Fruit fly (Drosophila melanogaster) whole organism, embryonic: ENCODE measurements around the gene CG42591.

ENCODE experiments used
- B-H1 ChIP-seq: fragments of 200-800 bp; sonication (Bioruptor generic); IDR thresholded peaks from 3 replicates; pipeline ENCODE4 v1.3.6; 2022; ENCODE audit warnings: missing biosample characterization, missing genetic modification characterization
- BtbVII ChIP-seq: fragments of 200-800 bp; sonication (Bioruptor generic); optimal IDR thresholded peaks from 3 replicates; lab custom pipeline; 2017; ENCODE audit warnings: missing biosample characterization, mild to moderate bottlenecking, missing genetic modification characterization
- CG10267 ChIP-seq: fragments of 200-800 bp; sonication (Bioruptor generic); optimal IDR thresholded peaks from 2 replicates; lab custom pipeline; 2018; ENCODE audit warnings: missing biosample characterization, mild to moderate bottlenecking, missing genetic modification characterization, moderate library complexity
- CG10321 ChIP-seq: fragments of 200-800 bp; sonication (Bioruptor generic); IDR thresholded peaks from 2 replicates; pipeline ENCODE4 v1.3.6; 2022; ENCODE audit warnings: missing biosample characterization, missing genetic modification characterization
- CG10543 ChIP-seq: fragments of 200-800 bp; sonication (Bioruptor generic); optimal IDR thresholded peaks from 3 replicates; lab custom pipeline; 2017; ENCODE audit warnings: missing biosample characterization, mild to moderate bottlenecking, missing genetic modification characterization, moderate library complexity
- CG10979 ChIP-seq: fragments of 200-800 bp; sonication (Bioruptor generic); optimal IDR thresholded peaks from 2 replicates; lab custom pipeline; 2018; ENCODE audit warnings: missing biosample characterization, mild to moderate bottlenecking, missing genetic modification characterization, moderate library complexity
- CG11723 ChIP-seq: fragments of 200-800 bp; sonication (Bioruptor generic); optimal IDR thresholded peaks from 2 replicates; lab custom pipeline; 2017; ENCODE audit warnings: missing biosample characterization, mild to moderate bottlenecking, missing genetic modification characterization
- CG14441 ChIP-seq: fragments of 200-800 bp; sonication (Bioruptor generic); IDR thresholded peaks from 2 replicates; pipeline ENCODE4 v1.3.6; 2022; ENCODE audit warnings: missing biosample characterization, missing genetic modification characterization
- CG8478 ChIP-seq: fragments of >200 bp; optimal IDR thresholded peaks from 2 replicates; lab custom pipeline; 2018
- CG8765 ChIP-seq: fragments of 200-800 bp; sonication (Bioruptor generic); IDR thresholded peaks from 2 replicates; pipeline ENCODE4 v1.3.6; 2022; ENCODE audit warnings: missing biosample characterization, missing genetic modification characterization
- CG8924 ChIP-seq: fragments of 200-800 bp; optimal IDR thresholded peaks from 3 replicates; lab custom pipeline; 2019; ENCODE audit warnings: missing biosample characterization, mild to moderate bottlenecking, missing genetic modification characterization, moderate library complexity
- CG9727 ChIP-seq: fragments of 200-800 bp; sonication (Bioruptor generic); optimal IDR thresholded peaks from 3 replicates; lab custom pipeline; 2017; ENCODE audit warnings: missing biosample characterization, mild to moderate bottlenecking, missing genetic modification characterization
- CG9817 ChIP-seq: fragments of 200-800 bp; sonication (Bioruptor generic); optimal IDR thresholded peaks from 2 replicates; lab custom pipeline; 2018; ENCODE audit warnings: missing biosample characterization, mild to moderate bottlenecking, missing genetic modification characterization, moderate library complexity
- CHES-1-like ChIP-seq: fragments of 200-800 bp; sonication (Bioruptor generic); optimal IDR thresholded peaks from 2 replicates; lab custom pipeline; 2016; ENCODE audit warnings: missing biosample characterization, missing genetic modification characterization
- Dbx ChIP-seq: fragments of 200-800 bp; sonication (Bioruptor generic); IDR thresholded peaks from 3 replicates; pipeline ENCODE4 v1.3.6; 2022; ENCODE audit warnings: missing biosample characterization, missing genetic modification characterization
- Dfd ChIP-seq, 2 experiments: fragments of >200 bp; optimal IDR thresholded peaks; 2 replicates each; lab custom pipeline; 2017; ENCODE audit warnings: missing biosample characterization in 2 of 2, missing genetic modification characterization in 2 of 2
- Dp ChIP-seq: fragments of 200-800 bp; sonication (Bioruptor generic); optimal IDR thresholded peaks from 2 replicates; lab custom pipeline; 2018; ENCODE audit warnings: missing biosample characterization, mild to moderate bottlenecking, missing genetic modification characterization, moderate library complexity
- H15 ChIP-seq: fragments of 200-800 bp; sonication (Bioruptor generic); IDR thresholded peaks from 3 replicates; pipeline ENCODE4 v1.3.6; 2022; ENCODE audit warnings: missing biosample characterization, missing genetic modification characterization
- HHEX ChIP-seq: fragments of 200-800 bp; sonication (Bioruptor generic); optimal IDR thresholded peaks from 3 replicates; lab custom pipeline; 2017; ENCODE audit warnings: missing biosample characterization, mild to moderate bottlenecking, missing genetic modification characterization, missing genetic modification reagents
- Hr39 ChIP-seq: fragments of >200 bp; optimal IDR thresholded peaks from 2 replicates; lab custom pipeline; 2017
- Sry-β ChIP-seq: fragments of 200-800 bp; sonication (Bioruptor generic); optimal IDR thresholded peaks from 2 replicates; lab custom pipeline; 2018; ENCODE audit warnings: missing biosample characterization, mild to moderate bottlenecking, missing genetic modification characterization, moderate library complexity
- Taf1 ChIP-seq: fragments of 200-800 bp; sonication (Bioruptor generic); IDR thresholded peaks from 2 replicates; pipeline ENCODE4 v1.3.6; 2022; ENCODE audit warnings: missing biosample characterization, missing genetic modification characterization
- Tbp ChIP-seq: fragments of >200 bp; optimal IDR thresholded peaks from 2 replicates; lab custom pipeline; 2018; ENCODE audit warnings: missing biosample characterization, missing genetic modification characterization
- abd-A ChIP-seq: fragments of 200-800 bp; sonication (Bioruptor generic); optimal IDR thresholded peaks from 3 replicates; lab custom pipeline; 2019; ENCODE audit warnings: missing biosample characterization, mild to moderate bottlenecking, missing genetic modification characterization, moderate library complexity
- bab2 ChIP-seq: fragments of 200-800 bp; sonication (Bioruptor generic); optimal IDR thresholded peaks from 2 replicates; lab custom pipeline; 2016; ENCODE audit warnings: missing biosample characterization, missing genetic modification characterization
- cad ChIP-seq: fragments of >200 bp; optimal IDR thresholded peaks from 2 replicates; lab custom pipeline; 2017; ENCODE audit warnings: missing biosample characterization, missing genetic modification characterization
- cas ChIP-seq: fragments of 200-800 bp; sonication (Bioruptor generic); IDR thresholded peaks from 2 replicates; pipeline ENCODE4 v1.3.6; 2022; ENCODE audit warnings: missing biosample characterization, missing genetic modification characterization
- cwo ChIP-seq: fragments of 200-800 bp; sonication (Bioruptor generic); optimal IDR thresholded peaks from 3 replicates; lab custom pipeline; 2017; ENCODE audit warnings: missing biosample characterization, missing genetic modification characterization, mild to moderate bottlenecking, moderate library complexity, missing genetic modification reagents
- danr ChIP-seq: fragments of 200-800 bp; sonication (Bioruptor generic); IDR thresholded peaks from 2 replicates; pipeline ENCODE4 v1.3.6; 2022; ENCODE audit warnings: missing biosample characterization, missing genetic modification characterization
- dati ChIP-seq: fragments of 200-800 bp; sonication (Bioruptor generic); IDR thresholded peaks from 2 replicates; pipeline ENCODE4 v1.3.6; 2022; ENCODE audit warnings: missing biosample characterization, missing genetic modification characterization
- dmrt11E ChIP-seq: fragments of 200-800 bp; sonication (Bioruptor generic); optimal IDR thresholded peaks from 3 replicates; lab custom pipeline; 2018; ENCODE audit warnings: missing biosample characterization, mild to moderate bottlenecking, missing genetic modification characterization, moderate library complexity
- dpn ChIP-seq, 2 experiments: fragments of 200-800 bp; sonication (Bioruptor generic); optimal IDR thresholded peaks; 3 replicates each; lab custom pipeline; 2016; ENCODE audit warnings: missing biosample characterization in 2 of 2, missing genetic modification characterization in 2 of 2
- emc ChIP-seq: fragments of 200-800 bp; sonication (Bioruptor generic); optimal IDR thresholded peaks from 2 replicates; lab custom pipeline; 2016; ENCODE audit warnings: missing biosample characterization, missing genetic modification characterization
- ems ChIP-seq: fragments of 200-800 bp; sonication (Bioruptor generic); optimal IDR thresholded peaks from 3 replicates; lab custom pipeline; 2016; ENCODE audit warnings: missing biosample characterization, missing genetic modification characterization
- eve ChIP-seq, 2 experiments: fragments of >200 bp; optimal IDR thresholded peaks; 2 replicates each; lab custom pipeline; 2017; ENCODE audit warnings: missing biosample characterization in 2 of 2, missing genetic modification characterization in 2 of 2
- fd102C ChIP-seq: fragments of 200-800 bp; sonication (Bioruptor generic); optimal IDR thresholded peaks from 2 replicates; lab custom pipeline; 2018; ENCODE audit warnings: missing biosample characterization, mild to moderate bottlenecking, missing genetic modification characterization, moderate library complexity
- gsb-n ChIP-seq: fragments of 200-800 bp; sonication (Bioruptor generic); optimal IDR thresholded peaks from 3 replicates; lab custom pipeline; 2018; ENCODE audit warnings: missing biosample characterization, mild to moderate bottlenecking, missing genetic modification characterization
- ham ChIP-seq: fragments of 200-800 bp; sonication (Bioruptor generic); IDR thresholded peaks from 2 replicates; pipeline ENCODE4 v1.3.6; 2022; ENCODE audit warnings: missing biosample characterization, missing genetic modification characterization
- knrl ChIP-seq: fragments of 200-800 bp; sonication (Bioruptor generic); IDR thresholded peaks from 3 replicates; pipeline ENCODE4 v1.3.6; 2022; ENCODE audit warnings: missing biosample characterization, missing genetic modification characterization; ENCODE audit not compliant: partially characterized antibody
- lbe ChIP-seq: fragments of 200-800 bp; sonication (Bioruptor generic); optimal IDR thresholded peaks from 2 replicates; lab custom pipeline; 2016; ENCODE audit warnings: missing biosample characterization, mild to moderate bottlenecking, missing genetic modification characterization
- lilli ChIP-seq: fragments of 200-800 bp; sonication (Bioruptor generic); optimal IDR thresholded peaks from 3 replicates; lab custom pipeline; 2016; ENCODE audit warnings: missing biosample characterization, missing genetic modification characterization
- mld ChIP-seq: fragments of 200-800 bp; sonication (Bioruptor generic); IDR thresholded peaks from 3 replicates; pipeline ENCODE4 v1.3.6; 2022; ENCODE audit warnings: missing biosample characterization, missing genetic modification characterization; ENCODE audit not compliant: partially characterized antibody
- p53 ChIP-seq: fragments of 200-800 bp; sonication (Bioruptor generic); optimal IDR thresholded peaks from 2 replicates; lab custom pipeline; 2016; ENCODE audit warnings: missing biosample characterization, missing genetic modification characterization
- pan ChIP-seq, 4 experiments: fragments of >200 bp in 3 of 4; fragments of 200-800 bp in 1 of 4; sonication (Bioruptor generic) in 1 of 4; optimal IDR thresholded peaks in 3 of 4; IDR thresholded peaks in 1 of 4; 2 replicates each; pipeline versions ENCODE4 v1.3.6 to Lab custom; 2017 to 2022; ENCODE audit warnings: missing biosample characterization in 2 of 4, missing genetic modification characterization in 2 of 4, mixed read lengths in 1 of 4
- sim ChIP-seq: fragments of 200-800 bp; sonication (Bioruptor generic); IDR thresholded peaks from 2 replicates; pipeline ENCODE4 v1.3.6; 2022; ENCODE audit warnings: missing biosample characterization, missing genetic modification characterization
- slbo ChIP-seq: fragments of 200-800 bp; sonication (Bioruptor generic); IDR thresholded peaks from 2 replicates; pipeline ENCODE4 v1.3.6; 2022; ENCODE audit warnings: missing biosample characterization, missing genetic modification characterization
- slou ChIP-seq: fragments of 200-800 bp; sonication (Bioruptor generic); optimal IDR thresholded peaks from 3 replicates; lab custom pipeline; 2016; ENCODE audit warnings: missing biosample characterization, missing genetic modification characterization
- trem ChIP-seq: fragments of 200-800 bp; optimal IDR thresholded peaks from 3 replicates; lab custom pipeline; 2019; ENCODE audit warnings: missing biosample characterization, mild to moderate bottlenecking, missing genetic modification characterization, moderate library complexity
- unc-4 ChIP-seq: fragments of 200-800 bp; sonication (Bioruptor generic); IDR thresholded peaks from 2 replicates; pipeline ENCODE4 v1.3.6; 2022; ENCODE audit warnings: missing biosample characterization, missing genetic modification characterization; ENCODE audit not compliant: partially characterized antibody
- unpg ChIP-seq: fragments of 200-800 bp; sonication (Bioruptor generic); optimal IDR thresholded peaks from 3 replicates; lab custom pipeline; 2018; ENCODE audit warnings: missing biosample characterization, mild to moderate bottlenecking, missing genetic modification characterization, moderate library complexity
- wdn ChIP-seq: fragments of 200-800 bp; sonication (Bioruptor generic); IDR thresholded peaks from 2 replicates; pipeline ENCODE4 v1.3.6; 2022; ENCODE audit warnings: missing biosample characterization, missing genetic modification characterization
- zf30C ChIP-seq: fragments of 200-800 bp; sonication (Bioruptor generic); optimal IDR thresholded peaks from 3 replicates; lab custom pipeline; 2018; ENCODE audit warnings: missing biosample characterization, mild to moderate bottlenecking, missing genetic modification characterization

The CG42591 gene

DNA sequence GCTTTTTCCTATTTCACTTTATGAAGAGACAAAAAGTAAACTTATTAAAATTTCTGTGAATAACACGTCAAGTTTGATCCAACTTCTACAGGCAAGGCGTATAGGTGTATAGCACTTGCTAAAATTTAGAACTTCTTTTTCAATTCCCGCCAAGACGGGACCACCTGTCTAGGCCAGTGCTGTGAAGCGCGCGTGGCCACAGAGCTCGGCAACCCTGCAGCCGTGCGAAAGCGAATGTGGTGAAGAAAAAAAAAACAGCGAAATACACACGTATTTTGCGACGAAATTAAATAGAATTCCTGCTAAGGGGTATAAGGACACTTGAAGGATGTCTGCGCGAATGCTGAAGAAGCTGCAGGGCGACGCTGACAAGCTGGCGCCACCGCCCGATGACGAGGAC, 40.4 kb upstream of the CG42591 start, which contains the start of gene Nulp1 (continued):
- TF ChIP-seq mld (GFP tag; lab: Robert Waterston, UW) (no peak), gsb-n (tag; lab: Kevin White, UChicago) (no peak), Taf1 (GFP tag; lab: Robert Waterston, UW) (no peak), danr (GFP tag; lab: Robert Waterston, UW) (no peak), CG10543 (GFP tag; lab: Kevin White, UChicago) (no peak), CG9727 (no peak), eve (GFP tag; optimal IDR thresholded peaks at IDR 0.05; lab: Kevin White, UChicago) (no peak), cwo (GFP tag; lab: Kevin White, UChicago) (no peak), dmrt11E (tag; lab: Kevin White, UChicago) (no peak), trem (tag; lab: Kevin White, UChicago) (no peak), cas (no peak), unc-4 (GFP tag; lab: Robert Waterston, UW) (0 out of 2 replicates have a peak, but pooled peaks have one; percentile 12), lilli (peak; percentile 23), dati (GFP tag; lab: Robert Waterston, UW) (no peak), HHEX (GFP tag; lab: Kevin White, UChicago) (no peak), CG10979 (tag; lab: Kevin White, UChicago) (no peak), CG14441 (GFP tag; lab: Robert Waterston, UW) (no peak), fd102C (no peak), CG9817 (tag; lab: Kevin White, UChicago) (peak; percentile 10), sim (GFP tag; lab: Robert Waterston, UW) (no peak), CG8924 (tag; lab: Kevin White, UChicago) (no peak), p53 (GFP tag; lab: Kevin White, UChicago) (no peak), slou (GFP tag; lab: Kevin White, UChicago) (no peak), cad (GFP tag; lab: Kevin White, UChicago) (no peak), H15 (GFP tag; lab: Robert Waterston, UW) (no peak), CG8478 (lab: Kevin White, UChicago) (no peak), pan (optimal IDR thresholded peaks at IDR 0.05; lab: Kevin White, UChicago) (no peak), pan (GFP tag; optimal IDR thresholded peaks at IDR 0.05 in 1 of 2, IDR thresholded peaks at IDR 0.05 in 1 of 2) (no peak), ham (GFP tag; lab: Robert Waterston, UW) (no peak), CG8765 (no peak), zf30C (GFP tag; lab: Kevin White, UChicago) (no peak), Dfd (GFP tag; optimal IDR thresholded peaks at IDR 0.05; lab: Kevin White, UChicago) (no peak), Sry-β (GFP tag; lab: Kevin White, UChicago) (no peak), lbe (GFP tag; lab: Kevin White, UChicago) (no peak), BtbVII (no peak), Tbp (no peak), unpg (GFP tag; lab: Kevin White, UChicago) (no peak), slbo (GFP tag; lab: Robert Waterston, UW) (peak; percentile 74), CHES-1-like (GFP tag; lab: Kevin White, UChicago) (peak; percentile 52), CG10267 (peak; percentile 91), Dbx (GFP tag; lab: Robert Waterston, UW) (no peak), emc (GFP tag; lab: Kevin White, UChicago) (no peak), bab2 (GFP tag; lab: Kevin White, UChicago) (peak; percentile 5), wdn (GFP tag; lab: Robert Waterston, UW) (0 out of 2 replicates have a peak, but pooled peaks have one; percentile 16), CG11723 (GFP tag; lab: Kevin White, UChicago) (no peak), abd-A (no peak), CG10321 (GFP tag; lab: Robert Waterston, UW) (no peak), Hr39 (lab: Kevin White, UChicago) (no peak), B-H1 (GFP tag; lab: Robert Waterston, UW) (no peak), ems (GFP tag; lab: Kevin White, UChicago) (no peak), Dp (GFP tag; lab: Kevin White, UChicago) (peak; percentile 89), dpn (GFP tag; optimal IDR thresholded peaks at IDR 0.05; lab: Kevin White, UChicago) (peak; percentile 1 to 42), knrl (no peak)
